Fruit fly (Drosophila melanogaster): ENCODE results near the gene CG12075.
A peak's percentile ranks its signal among the peaks of the same experiment; 100 is the strongest.

CG12075 gene

dm6 chrX:8839370-8839769, 1.2 kb downstream of the CG12075 start (continued):
- TF ChIP-seq CG9139 (GFP tag; optimal IDR thresholded peaks at IDR 0.05), result no peak
- peak; percentile 48 for TF ChIP-seq Hr4 (GFP tag; optimal IDR thresholded peaks at IDR 0.05)
- TF ChIP-seq Eip93F (GFP tag; optimal IDR thresholded peaks at IDR 0.05), result no peak
- TF ChIP-seq CG11294 (GFP tag; IDR thresholded peaks at IDR 0.05), result peak; percentile 34; the same call in 1 of the 2 replicates
- TF ChIP-seq CG34406 (GFP tag; optimal IDR thresholded peaks at IDR 0.05), result no peak
- peak; percentile 43 for TF ChIP-seq pdm3 (GFP tag; optimal IDR thresholded peaks at IDR 0.05)
- TF ChIP-seq cyc (GFP tag; optimal IDR thresholded peaks at IDR 0.05), result no peak
- peak; percentile 83 for TF ChIP-seq CG32006 (GFP tag; optimal IDR thresholded peaks at IDR 0.05)
- TF ChIP-seq CG6808 (GFP tag; optimal IDR thresholded peaks at IDR 0.05), result peak; percentile 20
- peak; percentile 69; the same call in 1 of the 3 replicates for TF ChIP-seq CG8119 (GFP tag; IDR thresholded peaks at IDR 0.05)
- TF ChIP-seq CG8319 (GFP tag; optimal IDR thresholded peaks at IDR 0.05), result no peak
- TF ChIP-seq CG8632 (GFP tag; optimal IDR thresholded peaks at IDR 0.05), result no peak
- peak; percentile 68 for TF ChIP-seq CG10631 (GFP tag; optimal IDR thresholded peaks at IDR 0.05)
- TF ChIP-seq acj6 (GFP tag; optimal IDR thresholded peaks at IDR 0.05), result peak; percentile 25
- TF ChIP-seq CG4318 (GFP tag; optimal IDR thresholded peaks at IDR 0.05), result peak; percentile 59
- TF ChIP-seq vri (GFP tag; optimal IDR thresholded peaks at IDR 0.05), result no peak
- TF ChIP-seq CG15336 (GFP tag; IDR thresholded peaks at IDR 0.05), result peak; percentile 73
- peak; percentile 34 for TF ChIP-seq CG3032 (tag; optimal IDR thresholded peaks at IDR 0.05)
- no peak for TF ChIP-seq Smox (GFP tag; optimal IDR thresholded peaks at IDR 0.05)
- peak; percentile 13 for TF ChIP-seq CG6792 (GFP tag; optimal IDR thresholded peaks at IDR 0.05)
- peak in 1 of 2 experiments; percentile 27 for TF ChIP-seq salr (GFP tag; optimal IDR thresholded peaks at IDR 0.05)
- TF ChIP-seq fkh (GFP tag; optimal IDR thresholded peaks at IDR 0.05), result no peak
- peak; percentile 7 for TF ChIP-seq CG11762 (GFP tag; optimal IDR thresholded peaks at IDR 0.05; ENCODE audit: insufficient read depth)
- no peak for TF ChIP-seq Sox102F (GFP tag; optimal IDR thresholded peaks at IDR 0.05)
- TF ChIP-seq CG6276 (GFP tag; optimal IDR thresholded peaks at IDR 0.05), result peak; percentile 49
- peak; percentile 22 for TF ChIP-seq CG16779 (tag; optimal IDR thresholded peaks at IDR 0.05)
- peak; percentile 53 for TF ChIP-seq Ets96B (tag; optimal IDR thresholded peaks at IDR 0.05)
- TF ChIP-seq fd85E (GFP tag; optimal IDR thresholded peaks at IDR 0.05), result no peak
- peak; percentile 49 for TF ChIP-seq CG3919 (GFP tag; optimal IDR thresholded peaks at IDR 0.05)
- no peak for TF ChIP-seq svp (GFP tag)
- peak; percentile 49; the same call in 1 of the 3 replicates for TF ChIP-seq CG6163 (GFP tag; IDR thresholded peaks at IDR 0.05)
- no peak for TF ChIP-seq Met (GFP tag; optimal IDR thresholded peaks at IDR 0.05)

dm6 chrX:8841438-8841837, 3.3 kb downstream of the CG12075 start:
- no peak for TF ChIP-seq CG6854 (GFP tag; optimal IDR thresholded peaks at IDR 0.05)
- peak; percentile 84 for TF ChIP-seq Blimp-1 (GFP tag; optimal IDR thresholded peaks at IDR 0.05)

dm6 chrX:8843755-8844154, 5.6 kb downstream of the CG12075 start:
- TF ChIP-seq Gug (GFP tag; IDR thresholded peaks at IDR 0.05) (no peak), esn (GFP tag; optimal IDR thresholded peaks at IDR 0.05) (no peak), CG8319 (GFP tag; optimal IDR thresholded peaks at IDR 0.05) (no peak), Sox15 (GFP tag; optimal IDR thresholded peaks at IDR 0.05) (no peak), Sox102F (GFP tag; optimal IDR thresholded peaks at IDR 0.05) (no peak), CG9139 (GFP tag; optimal IDR thresholded peaks at IDR 0.05) (no peak), CG31627 (GFP tag; optimal IDR thresholded peaks at IDR 0.05) (no peak), CG3919 (GFP tag; optimal IDR thresholded peaks at IDR 0.05) (no peak), CG11762 (GFP tag; optimal IDR thresholded peaks at IDR 0.05; ENCODE audit: insufficient read depth) (no peak), ss (GFP tag; optimal IDR thresholded peaks at IDR 0.05) (no peak), OdsH (GFP tag; optimal IDR thresholded peaks at IDR 0.05) (no peak), fd85E (GFP tag; optimal IDR thresholded peaks at IDR 0.05) (no peak), Blimp-1 (GFP tag; optimal IDR thresholded peaks at IDR 0.05) (no peak), CG11902 (GFP tag; optimal IDR thresholded peaks at IDR 0.05) (no peak), Met (GFP tag; optimal IDR thresholded peaks at IDR 0.05) (no peak), CG10631 (GFP tag; optimal IDR thresholded peaks at IDR 0.05) (no peak), CG7368 (GFP tag; optimal IDR thresholded peaks at IDR 0.05) (no peak), CG34406 (GFP tag; optimal IDR thresholded peaks at IDR 0.05) (no peak), CG16779 (tag; optimal IDR thresholded peaks at IDR 0.05) (no peak), vri (GFP tag; optimal IDR thresholded peaks at IDR 0.05) (no peak), CG6792 (GFP tag; optimal IDR thresholded peaks at IDR 0.05) (no peak), Ets21C (GFP tag; optimal IDR thresholded peaks at IDR 0.05) (no peak), CG6276 (GFP tag; optimal IDR thresholded peaks at IDR 0.05) (no peak), CG32006 (GFP tag; optimal IDR thresholded peaks at IDR 0.05) (peak; percentile 72), acj6 (GFP tag; optimal IDR thresholded peaks at IDR 0.05) (no peak), dac (GFP tag; optimal IDR thresholded peaks at IDR 0.05) (no peak), CG8632 (GFP tag; optimal IDR thresholded peaks at IDR 0.05) (no peak), Sox14 (GFP tag; optimal IDR thresholded peaks at IDR 0.05) (no peak), CG15336 (GFP tag; IDR thresholded peaks at IDR 0.05) (peak; percentile 45; the same call in 1 of the 2 replicates), Smox (GFP tag; optimal IDR thresholded peaks at IDR 0.05) (no peak), CG3032 (tag; optimal IDR thresholded peaks at IDR 0.05) (no peak), CG6808 (GFP tag; optimal IDR thresholded peaks at IDR 0.05) (no peak), Ets96B (tag; optimal IDR thresholded peaks at IDR 0.05) (no peak), Eip78C (GFP tag) (peak; percentile 72)
